Worm (Caenorhabditis elegans): Measurements from ENCODE around the gene gfi-1.

gfi-1 gene

DNA sequence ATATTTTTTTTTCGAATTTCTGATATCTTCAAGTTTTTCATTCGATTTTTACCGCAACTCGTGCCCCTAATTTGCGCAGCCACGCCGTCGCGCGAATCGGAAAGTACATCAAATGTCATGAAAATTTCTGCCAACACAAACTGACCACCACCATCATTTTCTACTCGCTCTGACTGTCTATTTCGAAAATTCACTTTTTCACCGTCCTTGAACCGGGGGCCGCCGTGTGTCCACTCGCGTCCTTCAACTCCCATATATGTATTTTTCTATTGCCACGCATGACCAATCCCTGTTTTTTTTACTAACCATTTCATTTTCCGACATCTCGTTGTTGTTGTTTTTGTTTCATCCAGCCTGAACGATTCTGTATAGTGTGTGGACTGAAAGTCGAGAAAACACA lies 50.1 kb downstream of the gfi-1 start (continued):
- no peak for TF ChIP-seq grh-1 (GFP tag; IDR thresholded peaks at IDR 0.05)
- no peak for TF ChIP-seq ceh-88 (GFP tag; IDR thresholded peaks at IDR 0.05)
- TF ChIP-seq hlh-4 (tag; optimal IDR thresholded peaks at IDR 0.05), result no peak
- TF ChIP-seq pax-3 (tag; optimal IDR thresholded peaks at IDR 0.05), result no peak
- no peak for TF ChIP-seq efl-1 (optimal IDR thresholded peaks at IDR 0.05)
- peak in 1 of 2 experiments; percentile 82 for TF ChIP-seq efl-1 (GFP tag; optimal IDR thresholded peaks at IDR 0.05 in 1 of 2)
- no peak for TF ChIP-seq rnt-1 (tag; optimal IDR thresholded peaks at IDR 0.05)
- peak in 1 of 2 experiments; percentile 13 for TF ChIP-seq lin-35 (GFP tag; optimal IDR thresholded peaks at IDR 0.05)
- no peak for TF ChIP-seq nhr-77 (tag; optimal IDR thresholded peaks at IDR 0.05)
- TF ChIP-seq F16B12.6 (tag; optimal IDR thresholded peaks at IDR 0.05), result no peak
- TF ChIP-seq sptf-1 (tag; optimal IDR thresholded peaks at IDR 0.05), result no peak
- no peak for TF ChIP-seq nhr-237 (tag; optimal IDR thresholded peaks at IDR 0.05)
- no peak for TF ChIP-seq vab-15 (tag; optimal IDR thresholded peaks at IDR 0.05)
- TF ChIP-seq C04F5.9 (tag; optimal IDR thresholded peaks at IDR 0.05), result no peak
- peak; percentile 1 for TF ChIP-seq nhr-90 (tag; optimal IDR thresholded peaks at IDR 0.05; ENCODE audit: poor library complexity)

DNA sequence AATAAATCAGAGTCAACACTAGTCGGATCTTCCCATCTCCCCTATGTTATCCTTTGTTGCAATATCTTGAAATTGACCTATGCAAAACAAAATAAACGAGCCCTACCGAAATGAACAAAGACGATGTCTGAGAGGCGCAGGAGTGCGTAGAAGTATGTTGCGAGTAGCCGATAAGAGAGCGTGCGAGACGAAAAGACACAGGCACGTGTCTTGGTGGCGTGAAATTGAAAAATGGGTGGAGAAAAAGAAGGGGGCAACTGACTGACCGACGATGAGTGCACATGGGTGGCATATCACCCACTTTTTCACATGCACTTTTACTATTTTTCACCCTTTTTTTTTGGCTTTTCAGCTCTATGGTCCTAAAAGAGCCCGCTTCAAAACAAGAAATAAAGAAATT lies 51.6 kb downstream of the gfi-1 start:
- TF ChIP-seq lsy-2 (tag; optimal IDR thresholded peaks at IDR 0.05) (peak in 1 of 2 experiments; percentile 37), lin-35 (GFP tag; optimal IDR thresholded peaks at IDR 0.05) (peak; percentile 15 to 58), fkh-10 (GFP tag; optimal IDR thresholded peaks at IDR 0.05) (no peak), aly-2 (tag; optimal IDR thresholded peaks at IDR 0.05) (no peak), ceh-82 (tag; optimal IDR thresholded peaks at IDR 0.05) (peak in 2 of 3 experiments; percentile 46 to 49), nhr-19 (GFP tag; conservative IDR thresholded peaks at IDR 0.05) (no peak), sptf-1 (tag; optimal IDR thresholded peaks at IDR 0.05) (no peak), C04F5.9 (tag; optimal IDR thresholded peaks at IDR 0.05) (no peak), pqm-1 (tag; optimal IDR thresholded peaks at IDR 0.05) (no peak), egl-13 (tag; optimal IDR thresholded peaks at IDR 0.05) (no peak), nhr-237 (tag; optimal IDR thresholded peaks at IDR 0.05) (no peak), elt-3 (tag; optimal IDR thresholded peaks at IDR 0.05) (no peak), isw-1 (GFP tag; IDR thresholded peaks at IDR 0.05) (no peak), ets-5 (GFP tag; IDR thresholded peaks at IDR 0.05) (no peak), egl-27 (tag; optimal IDR thresholded peaks at IDR 0.05) (no peak), unc-86 (tag; optimal IDR thresholded peaks at IDR 0.05) (peak; percentile 31), lin-14 (GFP tag; optimal IDR thresholded peaks at IDR 0.05) (peak; percentile 85), rnt-1 (tag; optimal IDR thresholded peaks at IDR 0.05) (peak; percentile 35), fkh-8 (tag; optimal IDR thresholded peaks at IDR 0.05) (no peak), mdl-1 (tag; optimal IDR thresholded peaks at IDR 0.05) (peak in 1 of 2 experiments; percentile 81), nhr-77 (tag; optimal IDR thresholded peaks at IDR 0.05) (no peak), snpc-4 (tag; optimal IDR thresholded peaks at IDR 0.05) (no peak), fkh-4 (tag; optimal IDR thresholded peaks at IDR 0.05; ENCODE audit: borderline replicate concordance) (no peak), dsc-1 (tag; optimal IDR thresholded peaks at IDR 0.05) (no peak), irx-1 (tag; optimal IDR thresholded peaks at IDR 0.05) (no peak), fos-1 (tag; optimal IDR thresholded peaks at IDR 0.05) (no peak), lin-39 (tag; optimal IDR thresholded peaks at IDR 0.05) (no peak), lin-15B (tag; optimal IDR thresholded peaks at IDR 0.05) (no peak), C16A3.4 (tag; optimal IDR thresholded peaks at IDR 0.05) (no peak), hlh-17 (GFP tag; optimal IDR thresholded peaks at IDR 0.05; ENCODE audit: borderline replicate concordance) (no peak), tbx-2 (tag; optimal IDR thresholded peaks at IDR 0.05) (peak; percentile 1), ama-1 (optimal IDR thresholded peaks at IDR 0.05) (no peak), unc-30 (tag; optimal IDR thresholded peaks at IDR 0.05) (no peak), nhr-71 (tag; optimal IDR thresholded peaks at IDR 0.05) (peak; percentile 33), nhr-28 (tag; optimal IDR thresholded peaks at IDR 0.05) (no peak), mef-2 (tag; optimal IDR thresholded peaks at IDR 0.05) (no peak), nhr-12 (tag; optimal IDR thresholded peaks at IDR 0.05) (no peak), xbp-1 (tag; optimal IDR thresholded peaks at IDR 0.05) (no peak), vab-15 (tag; optimal IDR thresholded peaks at IDR 0.05) (no peak), Y116A8C.19 (tag; optimal IDR thresholded peaks at IDR 0.05; ENCODE audit: borderline replicate concordance) (no peak), alr-1 (tag; optimal IDR thresholded peaks at IDR 0.05; ENCODE audit: borderline replicate concordance) (no peak), ces-1 (GFP tag; optimal IDR thresholded peaks at IDR 0.05) (no peak), sup-37 (GFP tag; optimal IDR thresholded peaks at IDR 0.05) (no peak), grh-1 (GFP tag; IDR thresholded peaks at IDR 0.05) (no peak)

All from whole organism, L1 larva.